Worm (Caenorhabditis elegans) whole organism, L4 larva: ENCODE measurements around the gene ncx-9.

ENCODE experiments used
- F49E8.2 ChIP-seq: sonication (generic microtip); optimal IDR thresholded peaks from 2 replicates; lab custom pipeline; 2016; ENCODE audit warnings: missing compliant biosample characterization, mild to moderate bottlenecking, missing genetic modification characterization, borderline replicate concordance
- R02D3.7 ChIP-seq: fragments of 150-350 bp; sonication (generic microtip); optimal IDR thresholded peaks from 3 replicates; lab custom pipeline; 2014; ENCODE audit warnings: missing biosample characterization, missing genetic modification characterization
- Y48G9A.11 ChIP-seq: fragments of 200-800 bp; sonication (Bioruptor generic); IDR thresholded peaks from 2 replicates; pipeline ENCODE4 v1.3.6; 2022; ENCODE audit warnings: missing genetic modification reagents, missing genetic modification characterization, missing compliant biosample characterization
- ceh-28 ChIP-seq: fragments of 150-350 bp; optimal IDR thresholded peaks from 2 replicates; lab custom pipeline; 2014; ENCODE audit warnings: missing biosample characterization, missing genetic modification reagents, missing genetic modification characterization
- ceh-82 ChIP-seq: sonication (generic microtip); optimal IDR thresholded peaks from 2 replicates; lab custom pipeline; 2017; ENCODE audit warnings: missing biosample characterization, missing genetic modification characterization
- egl-27 ChIP-seq: sonication (generic microtip); optimal IDR thresholded peaks from 3 replicates; lab custom pipeline; 2017; ENCODE audit warnings: missing biosample characterization, missing genetic modification reagents, missing genetic modification characterization
- lin-13 ChIP-seq: fragments of 150-350 bp; optimal IDR thresholded peaks from 2 replicates; lab custom pipeline; 2014; ENCODE audit warnings: missing biosample characterization, missing genetic modification reagents, missing genetic modification characterization
- mep-1 ChIP-seq: fragments of 150-350 bp; sonication (generic microtip); optimal IDR thresholded peaks from 3 replicates; lab custom pipeline; 2014; ENCODE audit warnings: missing biosample characterization, missing genetic modification characterization
- nhr-41 ChIP-seq: fragments of 200-800 bp; sonication (Bioruptor generic); IDR thresholded peaks from 2 replicates; pipeline ENCODE4 v1.3.6; 2022; ENCODE audit warnings: missing genetic modification reagents, missing genetic modification characterization, missing compliant biosample characterization
- pqm-1 ChIP-seq: sonication (generic microtip); optimal IDR thresholded peaks from 2 replicates; lab custom pipeline; 2017; ENCODE audit warnings: missing biosample characterization, missing genetic modification characterization
- snpc-4 ChIP-seq: fragments of 150-350 bp; optimal IDR thresholded peaks from 2 replicates; lab custom pipeline; 2014; ENCODE audit warnings: missing biosample characterization, missing genetic modification characterization
- vab-7 ChIP-seq: fragments of 200-800 bp; sonication (Bioruptor generic); IDR thresholded peaks from 2 replicates; pipeline ENCODE4 v1.3.6; 2022; ENCODE audit warnings: missing genetic modification reagents, missing genetic modification characterization, missing compliant biosample characterization
- zip-2 ChIP-seq: fragments of 150-350 bp; optimal IDR thresholded peaks from 2 replicates; lab custom pipeline; 2014; ENCODE audit warnings: missing biosample characterization, missing genetic modification characterization
- ztf-7 ChIP-seq: fragments of 150-350 bp; optimal IDR thresholded peaks from 2 replicates; lab custom pipeline; 2014; ENCODE audit warnings: missing biosample characterization, missing genetic modification characterization

DNA sequence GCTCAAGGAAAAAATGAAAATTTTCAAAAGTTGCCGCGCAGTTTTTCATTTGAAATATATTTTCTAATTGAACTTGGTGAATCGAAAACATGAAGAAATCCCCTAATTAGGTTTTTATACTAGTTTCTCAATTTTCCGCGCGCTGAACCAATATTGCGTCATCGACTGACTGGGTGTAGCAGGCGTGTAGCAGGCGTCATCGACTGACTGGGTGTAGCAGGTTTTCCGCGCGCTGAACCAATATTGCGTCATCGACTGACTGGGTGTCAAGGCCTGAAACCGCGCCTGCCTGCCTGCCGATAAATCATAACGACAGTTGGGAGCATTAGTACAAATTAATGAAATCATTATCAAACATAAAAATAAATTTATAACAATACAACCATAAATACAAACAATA is 28.3 kb upstream of the ncx-9 start:
- TF ChIP-seq zip-2 (tag; lab: Kevin White, UChicago) (no peak), mep-1 (tag; lab: Kevin White, UChicago) (no peak), Y48G9A.11 (GFP tag; lab: Robert Waterston, UW) (no peak), egl-27 (tag; lab: Kevin White, UChicago) (no peak), vab-7 (GFP tag; lab: Robert Waterston, UW) (no peak), pqm-1 (no peak), lin-13 (GFP tag; lab: Kevin White, UChicago) (no peak), nhr-41 (no peak), F49E8.2 (tag; lab: Kevin White, UChicago) (no peak), ceh-28 (no peak), ceh-82 (no peak), ztf-7 (tag; lab: Kevin White, UChicago) (no peak), snpc-4 (no peak), R02D3.7 (tag; lab: Kevin White, UChicago) (no peak)
